Worm (Caenorhabditis elegans): ENCODE results near the gene ubc-9.

ce11 chrIV:4645243-4645642 lies 5.6 kb upstream of the ubc-9 start:
- TF ChIP-seq ztf-11 (tag; optimal IDR thresholded peaks at IDR 0.05) (no peak), lin-39 (tag; optimal IDR thresholded peaks at IDR 0.05) (no peak), ama-1 (optimal IDR thresholded peaks at IDR 0.05) (no peak), nhr-77 (tag; optimal IDR thresholded peaks at IDR 0.05) (no peak)

All from whole organism, L3 larva.